Worm (Caenorhabditis elegans): ENCODE data around the gene rpl-6.

The rpl-6 gene

ce11 chrIII:7165816-7166229, 42.4 kb upstream of the rpl-6 start (continued):
- TF ChIP-seq lsy-2 (tag; optimal IDR thresholded peaks at IDR 0.05) (peak in 1 of 2 experiments; percentile 70), php-3 (GFP tag; IDR thresholded peaks at IDR 0.05) (peak; percentile 52), mes-2 (tag; optimal IDR thresholded peaks at IDR 0.05; ENCODE audit: poor library complexity, severe bottlenecking) (peak; percentile 63), hif-1 (tag; optimal IDR thresholded peaks at IDR 0.05) (peak in 1 of 2 experiments; percentile 63), dmd-8 (GFP tag; IDR thresholded peaks at IDR 0.05) (no peak), ceh-62 (tag; optimal IDR thresholded peaks at IDR 0.05) (no peak), ceh-28 (tag; optimal IDR thresholded peaks at IDR 0.05) (no peak), gei-8 (GFP tag; optimal IDR thresholded peaks at IDR 0.05) (peak; percentile 53), mdl-1 (tag; optimal IDR thresholded peaks at IDR 0.05) (peak in 1 of 2 experiments; percentile 83), dpl-1 (GFP tag; optimal IDR thresholded peaks at IDR 0.05) (peak; percentile 69), T20F7.1 (GFP tag; optimal IDR thresholded peaks at IDR 0.05) (peak; percentile 63), dmd-6 (GFP tag; IDR thresholded peaks at IDR 0.05) (peak; percentile 92), nhr-11 (tag; optimal IDR thresholded peaks at IDR 0.05) (peak; percentile 35), lin-29 (GFP tag; IDR thresholded peaks at IDR 0.05) (no peak), unc-62 (GFP tag; optimal IDR thresholded peaks at IDR 0.05 in 1 of 2) (peak in 1 of 2 experiments; percentile 38), unc-62 (tag; optimal IDR thresholded peaks at IDR 0.05) (no peak), zip-11 (GFP tag; IDR thresholded peaks at IDR 0.05) (no peak), duxl-1 (tag; optimal IDR thresholded peaks at IDR 0.05; ENCODE audit: poor library complexity) (no peak)

ce11 chrIII:7166664-7167567, 41.3 kb upstream of the rpl-6 start:
- no peak for TF ChIP-seq saeg-2 (GFP tag; IDR thresholded peaks at IDR 0.05)
- 0 out of 2 replicates have a peak, but pooled peaks have one; percentile 37 for TF ChIP-seq lin-1 (GFP tag; IDR thresholded peaks at IDR 0.05)
- TF ChIP-seq skn-1 (tag; optimal IDR thresholded peaks at IDR 0.05), result no peak
- peak; percentile 80 for TF ChIP-seq hmg-1.1 (GFP tag; IDR thresholded peaks at IDR 0.05)
- TF ChIP-seq lin-39 (tag; optimal IDR thresholded peaks at IDR 0.05), result no peak
- no peak for TF ChIP-seq ceh-28 (tag; optimal IDR thresholded peaks at IDR 0.05)
- peak; percentile 51 for TF ChIP-seq mes-2 (tag; optimal IDR thresholded peaks at IDR 0.05; ENCODE audit: poor library complexity, severe bottlenecking)
- peak; percentile 45 for TF ChIP-seq dmd-6 (GFP tag; IDR thresholded peaks at IDR 0.05)
- TF ChIP-seq fkh-10 (GFP tag; optimal IDR thresholded peaks at IDR 0.05), result peak; percentile 21
- no peak for TF ChIP-seq Y105C5A.15 (GFP tag; IDR thresholded peaks at IDR 0.05)
- TF ChIP-seq mdl-1 (tag; optimal IDR thresholded peaks at IDR 0.05), result peak in 1 of 2 experiments; percentile 41
- TF ChIP-seq lsy-2 (tag; optimal IDR thresholded peaks at IDR 0.05), result peak in 1 of 2 experiments; percentile 57
- 0 out of 2 replicates have a peak, but pooled peaks have one; percentile 23 for TF ChIP-seq madf-9 (GFP tag; conservative IDR thresholded peaks at IDR 0.05)
- peak; percentile 19 for TF ChIP-seq T20F7.1 (GFP tag; optimal IDR thresholded peaks at IDR 0.05)
- peak in 1 of 2 experiments; percentile 20 for TF ChIP-seq hif-1 (tag; optimal IDR thresholded peaks at IDR 0.05)
- TF ChIP-seq jun-1 (tag; optimal IDR thresholded peaks at IDR 0.05), result peak; percentile 2
- no peak for TF ChIP-seq ceh-82 (tag; optimal IDR thresholded peaks at IDR 0.05)
- TF ChIP-seq egl-43 (GFP tag; IDR thresholded peaks at IDR 0.05), result peak; percentile 61; the same call in 1 of the 2 replicates
- TF ChIP-seq dpl-1 (GFP tag; optimal IDR thresholded peaks at IDR 0.05), result peak; percentile 2
- TF ChIP-seq lin-38 (GFP tag; IDR thresholded peaks at IDR 0.05), result no peak
- TF ChIP-seq set-16 (GFP tag; IDR thresholded peaks at IDR 0.05), result peak; percentile 31
- peak; percentile 84 for TF ChIP-seq pqm-1 (tag; optimal IDR thresholded peaks at IDR 0.05)
- no peak for TF ChIP-seq Y5F2A.4 (GFP tag; optimal IDR thresholded peaks at IDR 0.05)
- peak; percentile 2 for TF ChIP-seq ama-1 (optimal IDR thresholded peaks at IDR 0.05)
- peak; percentile 69 for TF ChIP-seq nhr-28 (tag; optimal IDR thresholded peaks at IDR 0.05)
- TF ChIP-seq F37D6.2 (tag; optimal IDR thresholded peaks at IDR 0.05), result peak; percentile 9
- TF ChIP-seq gei-8 (GFP tag; optimal IDR thresholded peaks at IDR 0.05), result no peak
- peak; percentile 64 for TF ChIP-seq rbr-2 (tag; optimal IDR thresholded peaks at IDR 0.05)
- TF ChIP-seq hlh-11 (tag; optimal IDR thresholded peaks at IDR 0.05), result peak; percentile 58
- TF ChIP-seq tag-97 (GFP tag; IDR thresholded peaks at IDR 0.05), result no peak
- no peak for TF ChIP-seq nhr-102 (tag; optimal IDR thresholded peaks at IDR 0.05)
- no peak for TF ChIP-seq daf-16 (GFP tag; optimal IDR thresholded peaks at IDR 0.05)
- TF ChIP-seq daf-16 (tag; optimal IDR thresholded peaks at IDR 0.05), result peak; percentile 74
- TF ChIP-seq mep-1 (tag; optimal IDR thresholded peaks at IDR 0.05), result peak; percentile 76
- TF ChIP-seq nhr-6 (tag; optimal IDR thresholded peaks at IDR 0.05), result peak; percentile 29
- TF ChIP-seq hlh-30 (tag; optimal IDR thresholded peaks at IDR 0.05; ENCODE audit: insufficient read depth), result peak; percentile 40
- peak; percentile 89 for TF ChIP-seq php-3 (GFP tag; IDR thresholded peaks at IDR 0.05)
- peak; percentile 12 for TF ChIP-seq dve-1 (tag; optimal IDR thresholded peaks at IDR 0.05; ENCODE audit: insufficient read depth)
